Worm (Caenorhabditis elegans) whole organism, L2 larva: ENCODE measurements around the gene W03G1.2.
A peak's percentile ranks its signal among the peaks of the same experiment; 100 is the strongest.

ENCODE experiments used
- C34F6.9 ChIP-seq: fragments of 150-350 bp; optimal IDR thresholded peaks from 2 replicates; lab custom pipeline; 2014; ENCODE audit warnings: missing biosample characterization, missing genetic modification characterization
- F13H6.1 ChIP-seq: sonication (generic microtip); optimal IDR thresholded peaks from 2 replicates; lab custom pipeline; 2016; ENCODE audit warnings: missing genetic modification characterization, missing compliant biosample characterization
- ZK546.5 ChIP-seq: sonication (generic microtip); optimal IDR thresholded peaks from 2 replicates; lab custom pipeline; 2017; ENCODE audit warnings: missing biosample characterization, missing genetic modification characterization
- blmp-1 ChIP-seq: sonication (generic microtip); optimal IDR thresholded peaks from 2 replicates; lab custom pipeline; 2017; ENCODE audit warnings: missing genetic modification characterization, mild to moderate bottlenecking, missing compliant biosample characterization, antibody characterized with exemption, moderate library complexity; ENCODE audit not compliant: insufficient read depth
- ceh-16 ChIP-seq: fragments of 150-350 bp; optimal IDR thresholded peaks from 2 replicates; lab custom pipeline; 2014; ENCODE audit warnings: missing biosample characterization, missing genetic modification characterization
- crh-2 ChIP-seq: sonication (generic microtip); optimal IDR thresholded peaks from 2 replicates; lab custom pipeline; 2017; ENCODE audit warnings: missing biosample characterization, missing genetic modification characterization
- egl-27 ChIP-seq: sonication (generic microtip); optimal IDR thresholded peaks from 3 replicates; lab custom pipeline; 2017; ENCODE audit warnings: missing biosample characterization, missing genetic modification reagents, missing genetic modification characterization
- elt-1 ChIP-seq: fragments of 150-350 bp; optimal IDR thresholded peaks from 2 replicates; lab custom pipeline; 2014; ENCODE audit warnings: missing biosample characterization, missing genetic modification characterization
- elt-3 ChIP-seq: sonication (generic microtip); optimal IDR thresholded peaks from 2 replicates; lab custom pipeline; 2017; ENCODE audit warnings: missing biosample characterization, missing genetic modification characterization
- fos-1 ChIP-seq: fragments of 150-350 bp; optimal IDR thresholded peaks from 2 replicates; lab custom pipeline; 2014; ENCODE audit warnings: missing biosample characterization, missing genetic modification characterization
- gmeb-1 ChIP-seq: fragments of 150-350 bp; optimal IDR thresholded peaks from 2 replicates; lab custom pipeline; 2014; ENCODE audit warnings: missing biosample characterization, missing genetic modification characterization
- lin-11 ChIP-seq: fragments of 150-350 bp; sonication (generic microtip); optimal IDR thresholded peaks from 2 replicates; lab custom pipeline; 2014; ENCODE audit warnings: missing biosample characterization, missing genetic modification characterization, inconsistent platforms, mixed read lengths
- lin-13 ChIP-seq: fragments of 150-350 bp; optimal IDR thresholded peaks from 2 replicates; lab custom pipeline; 2014; ENCODE audit warnings: missing biosample characterization, missing genetic modification reagents, missing genetic modification characterization
- lsy-2 ChIP-seq, 2 experiments: fragments of 150-350 bp in 1 of 2; sonication (generic microtip) in 1 of 2; optimal IDR thresholded peaks; 2 replicates each; lab custom pipeline; 2014 to 2017; ENCODE audit warnings: missing biosample characterization in 2 of 2, missing genetic modification characterization in 2 of 2
- mab-5 ChIP-seq: fragments of 150-350 bp; optimal IDR thresholded peaks from 2 replicates; lab custom pipeline; 2014; ENCODE audit warnings: missing biosample characterization, missing genetic modification characterization
- mbf-1 ChIP-seq: sonication (generic microtip); optimal IDR thresholded peaks from 2 replicates; lab custom pipeline; 2017; ENCODE audit warnings: missing biosample characterization, missing genetic modification characterization
- mdl-1 ChIP-seq, 2 experiments: fragments of 150-350 bp in 1 of 2; sonication (generic microtip) in 1 of 2; optimal IDR thresholded peaks; 2 replicates each; lab custom pipeline; 2017; ENCODE audit warnings: missing biosample characterization in 2 of 2, missing genetic modification characterization in 2 of 2
- nhr-11 ChIP-seq: fragments of 150-350 bp; optimal IDR thresholded peaks from 2 replicates; lab custom pipeline; 2014; ENCODE audit warnings: missing biosample characterization, missing genetic modification characterization
- nhr-12 ChIP-seq: fragments of 150-350 bp; optimal IDR thresholded peaks from 2 replicates; lab custom pipeline; 2014; ENCODE audit warnings: missing biosample characterization, missing genetic modification characterization
- nhr-129 ChIP-seq: fragments of 150-350 bp; optimal IDR thresholded peaks from 2 replicates; lab custom pipeline; 2014; ENCODE audit warnings: missing biosample characterization, missing genetic modification characterization
- nhr-21 ChIP-seq: fragments of 150-350 bp; optimal IDR thresholded peaks from 2 replicates; lab custom pipeline; 2014; ENCODE audit warnings: missing biosample characterization, missing genetic modification characterization
- nhr-25 ChIP-seq: fragments of 150-350 bp; sonication (generic microtip); optimal IDR thresholded peaks from 3 replicates; lab custom pipeline; 2014; ENCODE audit warnings: missing biosample characterization, missing genetic modification characterization
- nhr-6 ChIP-seq: fragments of 150-350 bp; optimal IDR thresholded peaks from 2 replicates; lab custom pipeline; 2014; ENCODE audit warnings: missing biosample characterization, missing genetic modification characterization
- sem-4 ChIP-seq: fragments of 150-350 bp; optimal IDR thresholded peaks from 2 replicates; lab custom pipeline; 2014; ENCODE audit warnings: missing biosample characterization, missing genetic modification reagents, missing genetic modification characterization
- skn-1 ChIP-seq: sonication (generic microtip); optimal IDR thresholded peaks from 2 replicates; lab custom pipeline; 2017; ENCODE audit warnings: missing biosample characterization, missing genetic modification characterization
- sma-3 ChIP-seq: sonication (generic microtip); optimal IDR thresholded peaks from 2 replicates; lab custom pipeline; 2016; ENCODE audit warnings: missing genetic modification reagents, missing genetic modification characterization, missing compliant biosample characterization
- sma-9 ChIP-seq, 2 experiments: fragments of 150-350 bp in 1 of 2; sonication (generic microtip) in 1 of 2; optimal IDR thresholded peaks; 2 replicates each; lab custom pipeline; 2014 to 2016; ENCODE audit warnings: missing genetic modification characterization in 2 of 2, mild to moderate bottlenecking in 1 of 2, missing biosample characterization in 1 of 2, missing compliant biosample characterization in 1 of 2, missing genetic modification reagents in 1 of 2, moderate library complexity in 1 of 2
- unc-39 ChIP-seq: fragments of 150-350 bp; optimal IDR thresholded peaks from 2 replicates; lab custom pipeline; 2014; ENCODE audit warnings: missing biosample characterization, missing genetic modification characterization
- unc-55 ChIP-seq: fragments of 150-350 bp; sonication (generic microtip); optimal IDR thresholded peaks from 3 replicates; lab custom pipeline; 2014; ENCODE audit warnings: missing biosample characterization, missing genetic modification reagents, missing genetic modification characterization
- unc-62 ChIP-seq: fragments of 150-350 bp; optimal IDR thresholded peaks from 2 replicates; lab custom pipeline; 2014; ENCODE audit warnings: missing biosample characterization, missing genetic modification reagents, missing genetic modification characterization
- zag-1 ChIP-seq: fragments of 150-350 bp; optimal IDR thresholded peaks from 2 replicates; lab custom pipeline; 2014; ENCODE audit warnings: missing biosample characterization, missing genetic modification characterization
- ztf-1 ChIP-seq: fragments of 200-800 bp; sonication (Bioruptor generic); conservative IDR thresholded peaks from 2 replicates; pipeline ENCODE4 v1.3.6; 2022; ENCODE audit warnings: missing genetic modification characterization, missing compliant biosample characterization
- ztf-4 ChIP-seq: fragments of 150-350 bp; optimal IDR thresholded peaks from 2 replicates; lab custom pipeline; 2014; ENCODE audit warnings: missing biosample characterization, missing genetic modification characterization

The W03G1.2 gene

DNA sequence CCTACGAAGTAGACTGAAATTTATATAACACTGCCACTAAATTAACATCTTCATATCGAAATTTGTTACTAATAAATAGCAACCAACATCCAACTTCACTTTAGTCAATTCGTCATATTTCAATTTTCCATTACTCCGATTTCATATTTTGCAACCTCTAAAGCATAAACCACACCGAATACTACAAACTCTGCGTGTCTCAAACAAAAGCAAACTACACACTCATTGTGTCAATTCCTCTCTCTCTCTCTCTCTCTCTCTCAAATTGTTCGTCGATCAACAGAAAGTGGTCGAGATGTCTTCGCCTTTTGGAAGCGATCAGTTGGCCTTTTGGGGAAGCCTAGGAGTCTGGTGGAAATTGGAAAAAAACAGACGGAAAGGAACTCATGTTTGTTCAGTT, 20.0 kb upstream of the W03G1.2 start:
- no peak for TF ChIP-seq nhr-25 (tag; lab: Kevin White, UChicago)
- no peak for TF ChIP-seq sem-4 (tag; lab: Kevin White, UChicago)
- TF ChIP-seq sma-9 (GFP tag; optimal IDR thresholded peaks at IDR 0.05; lab: Kevin White, UChicago), result no peak
- no peak for TF ChIP-seq sma-9 (tag; optimal IDR thresholded peaks at IDR 0.05; lab: Kevin White, UChicago)
- TF ChIP-seq lin-13, result no peak
- TF ChIP-seq nhr-12 (tag; lab: Kevin White, UChicago), result no peak
- TF ChIP-seq zag-1, result no peak
- no peak for TF ChIP-seq unc-39 (tag; lab: Kevin White, UChicago)
- no peak for TF ChIP-seq nhr-6 (tag; lab: Kevin White, UChicago)
- TF ChIP-seq mdl-1 (tag; optimal IDR thresholded peaks at IDR 0.05; lab: Kevin White, UChicago), result no peak
- TF ChIP-seq unc-62 (GFP tag; lab: Kevin White, UChicago), result no peak
- no peak for TF ChIP-seq skn-1 (tag; lab: Kevin White, UChicago)
- no peak for TF ChIP-seq lsy-2 (tag; optimal IDR thresholded peaks at IDR 0.05; lab: Kevin White, UChicago)
- no peak for TF ChIP-seq elt-3 (tag; lab: Kevin White, UChicago)
- TF ChIP-seq elt-1, result no peak
- TF ChIP-seq F13H6.1 (tag; lab: Kevin White, UChicago), result no peak

DNA sequence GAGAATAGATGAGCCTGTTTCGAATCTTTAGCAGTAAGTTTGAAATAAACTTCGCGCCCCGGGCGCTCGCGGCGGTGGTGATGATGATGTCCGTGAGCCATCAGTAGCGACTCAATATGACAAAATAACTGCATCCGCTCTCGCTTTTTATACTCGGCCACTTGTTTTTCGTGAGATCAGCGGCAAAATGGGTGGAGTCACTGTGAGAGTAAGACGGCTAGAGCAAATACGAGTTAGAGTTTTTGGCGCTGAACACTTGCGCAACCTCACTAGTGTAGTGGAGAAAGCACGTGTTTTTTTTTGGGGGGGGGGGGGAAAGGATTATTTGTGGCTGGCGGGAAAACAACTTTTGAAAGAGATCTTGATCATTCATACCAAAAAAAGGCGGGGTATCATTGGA, 18.1 kb upstream of the W03G1.2 start, which contains the start of gene W03G1.5:
Gene W03G1.5, minus strand, starts transcription at position 101 of the 400 bp plus-strand sequence.
- TF ChIP-seq unc-55 (GFP tag; lab: Kevin White, UChicago) (peak; percentile 10), crh-2 (no peak)

DNA sequence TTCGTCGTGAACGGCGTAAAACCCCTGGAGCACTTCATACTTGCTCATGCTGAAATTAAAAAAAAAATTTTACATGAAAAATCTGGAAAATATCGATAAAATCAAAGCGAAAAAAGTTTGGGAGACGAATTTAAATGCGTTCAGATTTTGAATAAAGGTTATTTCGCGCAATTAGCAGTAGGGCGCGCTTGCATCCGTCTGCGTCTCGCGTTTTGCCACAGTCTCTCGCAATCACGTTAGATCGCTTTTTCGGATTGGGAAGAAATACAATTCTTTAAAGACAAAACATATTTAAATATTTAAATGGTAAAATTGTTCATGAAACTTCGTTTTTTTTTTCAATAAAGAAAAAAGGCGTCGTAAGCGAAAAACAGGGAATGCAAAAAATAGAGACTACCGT, 5.0 kb upstream of the W03G1.2 start, which contains the start of gene pig-1:
Gene pig-1, minus strand, starts transcription at position 49 of the 400 bp plus-strand sequence.
- TF ChIP-seq lsy-2 (tag; optimal IDR thresholded peaks at IDR 0.05; lab: Kevin White, UChicago) (peak; percentile 24 to 86), mdl-1 (tag; optimal IDR thresholded peaks at IDR 0.05; lab: Kevin White, UChicago) (peak in 1 of 2 experiments; percentile 52), egl-27 (peak; percentile 30), gmeb-1 (tag; lab: Kevin White, UChicago) (peak; percentile 90), elt-3 (tag; lab: Kevin White, UChicago) (no peak), ceh-16 (tag; lab: Kevin White, UChicago) (peak; percentile 15), unc-55 (GFP tag; lab: Kevin White, UChicago) (peak; percentile 71), crh-2 (peak; percentile 65), sem-4 (tag; lab: Kevin White, UChicago) (peak; percentile 28), sma-9 (GFP tag; optimal IDR thresholded peaks at IDR 0.05; lab: Kevin White, UChicago) (peak; percentile 61), sma-9 (tag; optimal IDR thresholded peaks at IDR 0.05; lab: Kevin White, UChicago) (no peak), sma-3 (GFP tag; lab: Kevin White, UChicago) (peak; percentile 57), nhr-21 (peak; percentile 53), lin-11 (tag; lab: Kevin White, UChicago) (peak; percentile 50), ZK546.5 (no peak), mab-5 (tag; lab: Kevin White, UChicago) (peak; percentile 14), ztf-1 (no peak), nhr-129 (tag; lab: Kevin White, UChicago) (peak; percentile 27), C34F6.9 (tag; lab: Kevin White, UChicago) (peak; percentile 74), skn-1 (tag; lab: Kevin White, UChicago) (no peak), mbf-1 (tag; lab: Kevin White, UChicago) (no peak)

DNA sequence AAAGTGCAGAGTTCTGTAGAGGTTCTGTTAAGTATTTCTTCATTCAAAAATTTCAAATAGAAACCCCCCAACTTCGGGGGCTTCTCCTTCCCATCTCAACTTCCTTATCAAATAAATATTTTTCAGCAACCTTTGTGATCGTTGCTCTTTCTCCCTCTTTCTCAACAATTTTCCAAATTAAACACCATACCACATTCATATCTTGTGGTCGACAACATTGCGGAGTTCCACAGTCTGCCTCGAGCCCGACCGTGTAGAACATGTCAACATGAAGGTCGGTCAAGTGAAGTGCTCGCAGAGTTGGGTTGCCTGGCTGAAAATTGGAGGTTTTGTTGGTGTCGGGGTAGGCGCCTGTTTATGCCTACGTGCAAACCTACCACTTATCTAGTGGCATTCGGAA, 1.9 kb upstream of the W03G1.2 start:
- TF ChIP-seq nhr-21 (no peak), ztf-1 (no peak), mbf-1 (tag; lab: Kevin White, UChicago) (no peak), egl-27 (no peak), lsy-2 (tag; optimal IDR thresholded peaks at IDR 0.05; lab: Kevin White, UChicago) (no peak), ZK546.5 (no peak), nhr-11 (tag; lab: Kevin White, UChicago) (no peak), ztf-4 (tag; lab: Kevin White, UChicago) (no peak), blmp-1 (tag; lab: Kevin White, UChicago) (no peak), lin-11 (tag; lab: Kevin White, UChicago) (no peak), ceh-16 (tag; lab: Kevin White, UChicago) (no peak), mdl-1 (tag; optimal IDR thresholded peaks at IDR 0.05; lab: Kevin White, UChicago) (no peak), fos-1 (tag; lab: Kevin White, UChicago) (no peak)

DNA sequence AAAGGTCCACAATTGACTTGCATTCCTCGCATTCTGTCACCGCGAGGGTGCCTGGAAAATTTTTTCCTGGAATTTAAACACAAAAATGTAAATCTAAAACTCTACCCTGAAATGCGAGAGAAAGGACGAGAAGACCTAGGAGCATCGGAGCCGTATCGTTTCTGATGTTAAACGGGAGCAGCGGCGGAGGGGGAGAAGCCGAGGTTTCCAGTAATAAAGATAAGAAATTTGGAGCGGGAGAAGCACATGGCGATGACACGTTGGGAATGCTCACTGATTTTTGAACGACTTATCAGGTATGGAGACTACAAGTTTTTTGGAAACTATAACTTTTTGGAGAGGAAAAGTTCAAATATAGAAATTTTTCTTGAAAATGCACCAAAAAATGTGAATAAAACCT, 857 bp upstream of the W03G1.2 start, which contains the start of gene asm-3:
Gene asm-3, minus strand, starts transcription at position 215 of the 400 bp plus-strand sequence.
- TF ChIP-seq lin-13 (no peak), fos-1 (tag; lab: Kevin White, UChicago) (peak; percentile 59)
- TF ChIP-seq, all 48 proteins: peak for 1
